Fruit fly (Drosophila melanogaster) whole organism, prepupa: ENCODE data around the gene CG4666.

ENCODE experiments used
- Blimp-1 ChIP-seq: fragments of 200-800 bp; sonication (Bioruptor generic); optimal IDR thresholded peaks from 3 replicates; lab custom pipeline; 2017; ENCODE audit warnings: missing biosample characterization, missing genetic modification characterization, mild to moderate bottlenecking, moderate library complexity, missing genetic modification reagents
- CG10631 ChIP-seq: fragments of 200-800 bp; sonication (Bioruptor generic); optimal IDR thresholded peaks from 2 replicates; lab custom pipeline; 2016; ENCODE audit warnings: missing biosample characterization, missing genetic modification characterization
- CG10669 ChIP-seq: fragments of 200-800 bp; sonication (Bioruptor generic); optimal IDR thresholded peaks from 3 replicates; lab custom pipeline; 2018; ENCODE audit warnings: missing biosample characterization, mild to moderate bottlenecking, missing genetic modification characterization, moderate library complexity
- CG11294 ChIP-seq: fragments of 200-800 bp; sonication (Bioruptor generic); IDR thresholded peaks from 2 replicates; pipeline ENCODE4 v1.3.6; 2022; ENCODE audit warnings: missing biosample characterization, missing genetic modification characterization
- CG15336 ChIP-seq: fragments of 200-800 bp; sonication (Bioruptor generic); IDR thresholded peaks from 2 replicates; pipeline ENCODE4 v1.3.6; 2022; ENCODE audit warnings: missing biosample characterization, missing genetic modification characterization
- CG1621 ChIP-seq: fragments of 200-800 bp; sonication (Bioruptor generic); optimal IDR thresholded peaks from 3 replicates; lab custom pipeline; 2018; ENCODE audit warnings: missing biosample characterization, mild to moderate bottlenecking, missing genetic modification characterization
- CG16779 ChIP-seq: fragments of 200-800 bp; sonication (Bioruptor generic); optimal IDR thresholded peaks from 3 replicates; lab custom pipeline; 2017; ENCODE audit warnings: missing biosample characterization, mild to moderate bottlenecking, missing genetic modification characterization
- CG3032 ChIP-seq: fragments of 200-800 bp; optimal IDR thresholded peaks from 2 replicates; lab custom pipeline; 2019; ENCODE audit warnings: missing biosample characterization, mild to moderate bottlenecking, missing genetic modification characterization, moderate library complexity
- CG32006 ChIP-seq: fragments of 200-800 bp; sonication (Bioruptor generic); optimal IDR thresholded peaks from 3 replicates; lab custom pipeline; 2017; ENCODE audit warnings: missing biosample characterization, mild to moderate bottlenecking, missing genetic modification characterization
- CG34406 ChIP-seq: fragments of 200-800 bp; sonication (Bioruptor generic); optimal IDR thresholded peaks from 3 replicates; lab custom pipeline; 2016; ENCODE audit warnings: missing biosample characterization, missing genetic modification characterization
- CG4318 ChIP-seq: fragments of 200-800 bp; sonication (Bioruptor generic); optimal IDR thresholded peaks from 3 replicates; lab custom pipeline; 2017; ENCODE audit warnings: missing biosample characterization, mild to moderate bottlenecking, missing genetic modification characterization
- CG6276 ChIP-seq: fragments of 200-800 bp; sonication (Bioruptor generic); optimal IDR thresholded peaks from 2 replicates; lab custom pipeline; 2017; ENCODE audit warnings: missing biosample characterization, mild to moderate bottlenecking, missing genetic modification characterization
- CG6792 ChIP-seq: fragments of 200-800 bp; sonication (Bioruptor generic); optimal IDR thresholded peaks from 3 replicates; lab custom pipeline; 2016; ENCODE audit warnings: missing biosample characterization, missing genetic modification characterization
- CG6808 ChIP-seq: fragments of 200-800 bp; sonication (Bioruptor generic); optimal IDR thresholded peaks from 3 replicates; lab custom pipeline; 2017; ENCODE audit warnings: missing biosample characterization, missing genetic modification characterization, mild to moderate bottlenecking, moderate library complexity, missing genetic modification reagents
- CG7368 ChIP-seq: fragments of 200-800 bp; sonication (Bioruptor generic); optimal IDR thresholded peaks from 3 replicates; lab custom pipeline; 2016; ENCODE audit warnings: missing biosample characterization, missing genetic modification characterization
- CG8119 ChIP-seq: fragments of 200-800 bp; sonication (Bioruptor generic); IDR thresholded peaks from 3 replicates; pipeline ENCODE4 v1.3.6; 2022; ENCODE audit warnings: missing biosample characterization, missing genetic modification characterization
- CG8319 ChIP-seq: fragments of 200-800 bp; sonication (Bioruptor generic); optimal IDR thresholded peaks from 3 replicates; lab custom pipeline; 2016; ENCODE audit warnings: missing biosample characterization, missing genetic modification characterization
- CG9139 ChIP-seq: fragments of 200-800 bp; sonication (Bioruptor generic); optimal IDR thresholded peaks from 3 replicates; lab custom pipeline; 2017; ENCODE audit warnings: missing biosample characterization, mild to moderate bottlenecking, missing genetic modification characterization
- Eip75B ChIP-seq: fragments of 200-800 bp; sonication (Bioruptor generic); optimal IDR thresholded peaks from 3 replicates; lab custom pipeline; 2016; ENCODE audit warnings: missing biosample characterization, missing genetic modification characterization
- Eip78C ChIP-seq: fragments of 200-800 bp; sonication (Bioruptor generic); peaks from one replicate; lab custom pipeline; 2016; ENCODE audit warnings: missing biosample characterization, missing genetic modification characterization
- Eip93F ChIP-seq: fragments of 200-800 bp; sonication (Bioruptor generic); optimal IDR thresholded peaks from 2 replicates; lab custom pipeline; 2016; ENCODE audit warnings: missing biosample characterization, mild to moderate bottlenecking, missing genetic modification characterization
- Gug ChIP-seq: fragments of 200-800 bp; sonication (Bioruptor generic); IDR thresholded peaks from 2 replicates; pipeline ENCODE4 v1.3.6; 2022; ENCODE audit warnings: missing biosample characterization, missing genetic modification characterization
- Hr38 ChIP-seq: sonication (Bioruptor generic); optimal IDR thresholded peaks from 2 replicates; lab custom pipeline; 2016; ENCODE audit warnings: missing biosample characterization, missing genetic modification characterization
- Hr4 ChIP-seq: fragments of 200-800 bp; sonication (Bioruptor generic); optimal IDR thresholded peaks from 3 replicates; lab custom pipeline; 2016; ENCODE audit warnings: missing biosample characterization, missing genetic modification characterization
- Lpt ChIP-seq: fragments of 200-800 bp; sonication (Bioruptor generic); optimal IDR thresholded peaks from 3 replicates; lab custom pipeline; 2016; ENCODE audit warnings: missing biosample characterization, missing genetic modification characterization
- Met ChIP-seq: fragments of 200-800 bp; sonication (Bioruptor generic); optimal IDR thresholded peaks from 3 replicates; lab custom pipeline; 2016; ENCODE audit warnings: missing biosample characterization, missing genetic modification characterization
- OdsH ChIP-seq: fragments of 200-800 bp; sonication (Bioruptor generic); optimal IDR thresholded peaks from 3 replicates; lab custom pipeline; 2016; ENCODE audit warnings: missing biosample characterization, missing genetic modification characterization
- Smox ChIP-seq: fragments of 200-800 bp; sonication (Bioruptor generic); optimal IDR thresholded peaks from 3 replicates; lab custom pipeline; 2016; ENCODE audit warnings: missing biosample characterization, missing genetic modification characterization
- Sox102F ChIP-seq: fragments of 200-800 bp; sonication (Bioruptor generic); optimal IDR thresholded peaks from 2 replicates; lab custom pipeline; 2016; ENCODE audit warnings: missing biosample characterization, mild to moderate bottlenecking, missing genetic modification characterization
- Sox14 ChIP-seq: fragments of 200-800 bp; sonication (Bioruptor generic); optimal IDR thresholded peaks from 3 replicates; lab custom pipeline; 2016; ENCODE audit warnings: missing biosample characterization, missing genetic modification characterization
- achi ChIP-seq: fragments of 200-800 bp; sonication (Bioruptor generic); optimal IDR thresholded peaks from 3 replicates; lab custom pipeline; 2016; ENCODE audit warnings: missing biosample characterization, missing genetic modification characterization
- acj6 ChIP-seq: fragments of 200-800 bp; sonication (Bioruptor generic); optimal IDR thresholded peaks from 3 replicates; lab custom pipeline; 2016; ENCODE audit warnings: missing biosample characterization, missing genetic modification characterization
- dsx ChIP-seq: fragments of 200-800 bp; optimal IDR thresholded peaks from 3 replicates; lab custom pipeline; 2019; ENCODE audit warnings: missing biosample characterization, mild to moderate bottlenecking, missing genetic modification characterization, moderate library complexity; ENCODE audit not compliant: poor library complexity, severe bottlenecking
- eg ChIP-seq: fragments of 200-800 bp; sonication (Bioruptor generic); IDR thresholded peaks from 3 replicates; pipeline ENCODE4 v1.3.6; 2022; ENCODE audit warnings: missing biosample characterization, missing genetic modification characterization
- esn ChIP-seq: fragments of 200-800 bp; sonication (Bioruptor generic); optimal IDR thresholded peaks from 2 replicates; lab custom pipeline; 2016; ENCODE audit warnings: missing biosample characterization, mild to moderate bottlenecking, missing genetic modification characterization, moderate library complexity
- fd59A ChIP-seq: fragments of 200-800 bp; sonication (Bioruptor generic); optimal IDR thresholded peaks from 2 replicates; lab custom pipeline; 2017; ENCODE audit warnings: missing biosample characterization, mild to moderate bottlenecking, missing genetic modification characterization, missing genetic modification reagents
- fkh ChIP-seq: fragments of 200-800 bp; sonication (Bioruptor generic); optimal IDR thresholded peaks from 3 replicates; lab custom pipeline; 2017; ENCODE audit warnings: missing biosample characterization, mild to moderate bottlenecking, missing genetic modification characterization, moderate library complexity
- lz ChIP-seq: fragments of 200-800 bp; sonication (Bioruptor generic); optimal IDR thresholded peaks from 3 replicates; lab custom pipeline; 2016; ENCODE audit warnings: missing biosample characterization, missing genetic modification characterization
- net ChIP-seq: fragments of 200-800 bp; sonication (Bioruptor generic); optimal IDR thresholded peaks from 3 replicates; lab custom pipeline; 2016; ENCODE audit warnings: missing biosample characterization, missing genetic modification characterization
- pdm3 ChIP-seq: fragments of 200-800 bp; sonication (Bioruptor generic); optimal IDR thresholded peaks from 3 replicates; lab custom pipeline; 2016; ENCODE audit warnings: missing biosample characterization, missing genetic modification characterization
- salr ChIP-seq, 2 experiments: fragments of 200-800 bp; sonication (Bioruptor generic); optimal IDR thresholded peaks; 3 replicates each; lab custom pipeline; 2016 to 2018; ENCODE audit warnings: missing biosample characterization in 2 of 2, missing genetic modification characterization in 2 of 2, mild to moderate bottlenecking in 1 of 2
- svp ChIP-seq: fragments of 200-800 bp; sonication (Bioruptor generic); peaks from one replicate; lab custom pipeline; 2016; ENCODE audit warnings: missing biosample characterization, missing genetic modification characterization
- topi ChIP-seq: fragments of 200-800 bp; sonication (Bioruptor generic); optimal IDR thresholded peaks from 3 replicates; lab custom pipeline; 2016; ENCODE audit warnings: missing biosample characterization, missing genetic modification characterization
- vri ChIP-seq: fragments of 200-800 bp; sonication (Bioruptor generic); optimal IDR thresholded peaks from 3 replicates; lab custom pipeline; 2016; ENCODE audit warnings: missing biosample characterization, mild to moderate bottlenecking, missing genetic modification characterization

The CG4666 gene

dm6 chrX:6050282-6050934, 27.2 kb downstream of the CG4666 start, which contains the start of gene CG5921:
TSS of gene CG5921 (plus strand) at chrX:6050828.
- TF ChIP-seq eg, result no peak
- peak; percentile 29 for TF ChIP-seq Smox
- TF ChIP-seq CG16779 (tag; lab: Kevin White, UChicago), result no peak
- TF ChIP-seq CG8119, result no peak
- TF ChIP-seq acj6 (GFP tag; lab: Kevin White, UChicago), result no peak
- peak; percentile 68 for TF ChIP-seq Eip78C (GFP tag; lab: Kevin White, UChicago)
- no peak for TF ChIP-seq CG6276 (GFP tag; lab: Kevin White, UChicago)
- no peak for TF ChIP-seq Met (GFP tag; lab: Kevin White, UChicago)
- TF ChIP-seq achi (GFP tag; lab: Kevin White, UChicago), result no peak
- TF ChIP-seq CG10631, result no peak
- no peak for TF ChIP-seq CG10669 (GFP tag; lab: Kevin White, UChicago)
- TF ChIP-seq CG34406 (GFP tag; lab: Kevin White, UChicago), result no peak
- TF ChIP-seq OdsH (GFP tag; lab: Kevin White, UChicago), result no peak
- no peak for TF ChIP-seq CG7368 (GFP tag; lab: Kevin White, UChicago)
- no peak for TF ChIP-seq dsx (GFP tag; lab: Kevin White, UChicago)
- TF ChIP-seq CG6792, result no peak
- TF ChIP-seq salr (GFP tag; optimal IDR thresholded peaks at IDR 0.05; lab: Kevin White, UChicago), result no peak
- TF ChIP-seq CG11294 (GFP tag; lab: Robert Waterston, UW), result no peak
- no peak for TF ChIP-seq Eip93F
- no peak for TF ChIP-seq fd59A (GFP tag; lab: Kevin White, UChicago)
- peak; percentile 43 for TF ChIP-seq svp
- TF ChIP-seq Sox102F (GFP tag; lab: Kevin White, UChicago), result peak; percentile 13
- TF ChIP-seq esn (GFP tag; lab: Kevin White, UChicago), result peak; percentile 16
- TF ChIP-seq CG4318 (GFP tag; lab: Kevin White, UChicago), result no peak
- TF ChIP-seq CG8319 (GFP tag; lab: Kevin White, UChicago), result no peak
- TF ChIP-seq lz (GFP tag; lab: Kevin White, UChicago), result no peak
- TF ChIP-seq net (GFP tag; lab: Kevin White, UChicago), result no peak
- no peak for TF ChIP-seq Blimp-1 (GFP tag; lab: Kevin White, UChicago)
- no peak for TF ChIP-seq CG1621
- no peak for TF ChIP-seq Gug
- no peak for TF ChIP-seq Lpt (GFP tag; lab: Kevin White, UChicago)

- peak; percentile 8 for TF ChIP-seq CG6808 (GFP tag; lab: Kevin White, UChicago)
- no peak for TF ChIP-seq fkh (GFP tag; lab: Kevin White, UChicago)
- TF ChIP-seq CG32006 (GFP tag; lab: Kevin White, UChicago), result no peak
- peak; percentile 64 for TF ChIP-seq Eip78C (GFP tag; lab: Kevin White, UChicago)
- TF ChIP-seq Hr4, result no peak
- TF ChIP-seq svp, result peak; percentile 31
- TF ChIP-seq Sox102F (GFP tag; lab: Kevin White, UChicago), result no peak
- peak; percentile 5 for TF ChIP-seq CG3032 (tag; lab: Kevin White, UChicago)
These were observed 38.1 kb downstream of the CG4666 start, which contains the start of gene CG5937 for dm6 chrX:6039431-6040016. TSS of gene CG5937 (plus strand) at chrX:6040005.

dm6 chrX:6037180-6037946, 40.2 kb downstream of the CG4666 start, which contains the start of the genes rux and MCTS1:
TSS of gene rux (minus strand) at chrX:6037800.
TSS of gene MCTS1 (plus strand) at chrX:6037892.
- peak; percentile 0 for TF ChIP-seq Met (GFP tag; lab: Kevin White, UChicago)
- peak; percentile 21 for TF ChIP-seq pdm3 (GFP tag; lab: Kevin White, UChicago)
- TF ChIP-seq Sox14 (GFP tag; lab: Kevin White, UChicago), result peak; percentile 4
- TF ChIP-seq CG10631, result peak; percentile 20
- no peak for TF ChIP-seq Hr38 (GFP tag; lab: Kevin White, UChicago)
- peak; percentile 4 for TF ChIP-seq Eip75B (GFP tag; lab: Kevin White, UChicago)
- TF ChIP-seq vri (GFP tag; lab: Kevin White, UChicago), result peak; percentile 41
- no peak for TF ChIP-seq achi (GFP tag; lab: Kevin White, UChicago)
- peak; percentile 100 for TF ChIP-seq svp
- TF ChIP-seq CG15336 (GFP tag; lab: Robert Waterston, UW), result no peak
- TF ChIP-seq Hr4, result peak; percentile 38
- peak; percentile 44 for TF ChIP-seq esn (GFP tag; lab: Kevin White, UChicago)
- TF ChIP-seq eg, result peak; percentile 58; the same call in 2 of the 3 replicates
- TF ChIP-seq CG32006 (GFP tag; lab: Kevin White, UChicago), result peak; percentile 8
- peak; percentile 92 for TF ChIP-seq dsx (GFP tag; lab: Kevin White, UChicago)
- TF ChIP-seq lz (GFP tag; lab: Kevin White, UChicago), result peak; percentile 41
- no peak for TF ChIP-seq acj6 (GFP tag; lab: Kevin White, UChicago)
- TF ChIP-seq CG9139, result no peak
- peak; percentile 22 for TF ChIP-seq topi (GFP tag; lab: Kevin White, UChicago)
